Worm (Caenorhabditis elegans): ENCODE data around the gene oac-58.
"Not testable (repeated sequence)": the region's sequence is repeated elsewhere in the genome, so short reads cannot be mapped to it uniquely, and the experiment has no call there.

oac-58 gene

ce11 chrIV:12334142-12334541 is 22.6 kb upstream of the oac-58 start:
- TF ChIP-seq ztf-29 (GFP tag; IDR thresholded peaks at IDR 0.05) = no peak
- no peak for TF ChIP-seq tab-1 (GFP tag; IDR thresholded peaks at IDR 0.05)
- no peak for TF ChIP-seq ref-1 (GFP tag; conservative IDR thresholded peaks at IDR 0.05)
- no peak for TF ChIP-seq klf-2 (GFP tag; conservative IDR thresholded peaks at IDR 0.05)
- no peak for TF ChIP-seq flt-1 (GFP tag; IDR thresholded peaks at IDR 0.05)
- no peak for TF ChIP-seq cog-1 (tag; optimal IDR thresholded peaks at IDR 0.05)
- no peak for TF ChIP-seq T22C8.4 (GFP tag; IDR thresholded peaks at IDR 0.05)
- TF ChIP-seq ztf-23 (GFP tag; IDR thresholded peaks at IDR 0.05) = no peak
- no peak for TF ChIP-seq med-1 (GFP tag; optimal IDR thresholded peaks at IDR 0.05; ENCODE audit: insufficient read depth)

- TF ChIP-seq klf-2 (GFP tag; conservative IDR thresholded peaks at IDR 0.05) = no peak
- TF ChIP-seq ref-1 (GFP tag; conservative IDR thresholded peaks at IDR 0.05) = no peak
- TF ChIP-seq cog-1 (tag; optimal IDR thresholded peaks at IDR 0.05) = no peak
- TF ChIP-seq tab-1 (GFP tag; IDR thresholded peaks at IDR 0.05) = no peak
- no peak for TF ChIP-seq ztf-23 (GFP tag; IDR thresholded peaks at IDR 0.05)
- no peak for TF ChIP-seq T22C8.4 (GFP tag; IDR thresholded peaks at IDR 0.05)
- no peak for TF ChIP-seq flt-1 (GFP tag; IDR thresholded peaks at IDR 0.05)
- no peak for TF ChIP-seq ztf-29 (GFP tag; IDR thresholded peaks at IDR 0.05)
- TF ChIP-seq med-1 (GFP tag; optimal IDR thresholded peaks at IDR 0.05; ENCODE audit: insufficient read depth) = no peak
These were observed 19.4 kb upstream of the oac-58 start, which contains the start of gene ufd-1 for ce11 chrIV:12330840-12331359. Gene ufd-1 (minus strand): TSS chrIV:12330890.

- TF ChIP-seq ztf-29 (GFP tag; IDR thresholded peaks at IDR 0.05); ztf-23 (GFP tag; IDR thresholded peaks at IDR 0.05); cog-1 (tag; optimal IDR thresholded peaks at IDR 0.05): not testable (repeated sequence)
These were observed 15.4 kb upstream of the oac-58 start, which contains the start of gene F19B6.3 for ce11 chrIV:12326932-12327331. Gene F19B6.3 (plus strand): TSS chrIV:12327232.

- TF ChIP-seq ztf-29 (GFP tag; IDR thresholded peaks at IDR 0.05) = no peak
- no peak for TF ChIP-seq cog-1 (tag; optimal IDR thresholded peaks at IDR 0.05)
- no peak for TF ChIP-seq T22C8.4 (GFP tag; IDR thresholded peaks at IDR 0.05)
- no peak for TF ChIP-seq med-1 (GFP tag; optimal IDR thresholded peaks at IDR 0.05; ENCODE audit: insufficient read depth)
- no peak for TF ChIP-seq ref-1 (GFP tag; conservative IDR thresholded peaks at IDR 0.05)
- no peak for TF ChIP-seq ztf-23 (GFP tag; IDR thresholded peaks at IDR 0.05)
- no peak for TF ChIP-seq flt-1 (GFP tag; IDR thresholded peaks at IDR 0.05)
- TF ChIP-seq tab-1 (GFP tag; IDR thresholded peaks at IDR 0.05) = no peak
- TF ChIP-seq klf-2 (GFP tag; conservative IDR thresholded peaks at IDR 0.05) = no peak
These were observed 3.8 kb downstream of the oac-58 start, which contains the start of gene oac-57 for ce11 chrIV:12307720-12308119. Gene oac-57 (minus strand): TSS chrIV:12307820.

- TF ChIP-seq ztf-23 (GFP tag; IDR thresholded peaks at IDR 0.05) = no peak
- TF ChIP-seq klf-2 (GFP tag; conservative IDR thresholded peaks at IDR 0.05) = no peak
- TF ChIP-seq cog-1 (tag; optimal IDR thresholded peaks at IDR 0.05) = no peak
These were observed 5.5 kb downstream of the oac-58 start for ce11 chrIV:12305956-12306355.

- TF ChIP-seq flt-1 (GFP tag; IDR thresholded peaks at IDR 0.05) = no peak
- no peak for TF ChIP-seq ztf-23 (GFP tag; IDR thresholded peaks at IDR 0.05)
- TF ChIP-seq ref-1 (GFP tag; conservative IDR thresholded peaks at IDR 0.05) = no peak
- no peak for TF ChIP-seq ztf-29 (GFP tag; IDR thresholded peaks at IDR 0.05)
- no peak for TF ChIP-seq tab-1 (GFP tag; IDR thresholded peaks at IDR 0.05)
- no peak for TF ChIP-seq klf-2 (GFP tag; conservative IDR thresholded peaks at IDR 0.05)
- no peak for TF ChIP-seq T22C8.4 (GFP tag; IDR thresholded peaks at IDR 0.05)
- TF ChIP-seq cog-1 (tag; optimal IDR thresholded peaks at IDR 0.05) = no peak
- no peak for TF ChIP-seq med-1 (GFP tag; optimal IDR thresholded peaks at IDR 0.05; ENCODE audit: insufficient read depth)
These were observed 6.7 kb downstream of the oac-58 start for ce11 chrIV:12304750-12305149.

ce11 chrIV:12302885-12303284 is 8.6 kb downstream of the oac-58 start:
- TF ChIP-seq tab-1 (GFP tag; IDR thresholded peaks at IDR 0.05) (no peak), cog-1 (tag; optimal IDR thresholded peaks at IDR 0.05) (no peak), T22C8.4 (GFP tag; IDR thresholded peaks at IDR 0.05) (no peak), ztf-23 (GFP tag; IDR thresholded peaks at IDR 0.05) (no peak), klf-2 (GFP tag; conservative IDR thresholded peaks at IDR 0.05) (no peak), med-1 (GFP tag; optimal IDR thresholded peaks at IDR 0.05; ENCODE audit: insufficient read depth) (no peak), ref-1 (GFP tag; conservative IDR thresholded peaks at IDR 0.05) (no peak), flt-1 (GFP tag; IDR thresholded peaks at IDR 0.05) (no peak), ztf-29 (GFP tag; IDR thresholded peaks at IDR 0.05) (no peak)

ce11 chrIV:12301161-12301560 is 10.3 kb downstream of the oac-58 start, which contains the start of gene oac-59:
Gene oac-59 (minus strand): TSS chrIV:12301261.
- no peak for TF ChIP-seq flt-1 (GFP tag; IDR thresholded peaks at IDR 0.05)
- no peak for TF ChIP-seq tab-1 (GFP tag; IDR thresholded peaks at IDR 0.05)
- no peak for TF ChIP-seq T22C8.4 (GFP tag; IDR thresholded peaks at IDR 0.05)
- TF ChIP-seq ref-1 (GFP tag; conservative IDR thresholded peaks at IDR 0.05) = no peak
- TF ChIP-seq med-1 (GFP tag; optimal IDR thresholded peaks at IDR 0.05; ENCODE audit: insufficient read depth) = no peak
- TF ChIP-seq cog-1 (tag; optimal IDR thresholded peaks at IDR 0.05) = no peak
- TF ChIP-seq ztf-29 (GFP tag; IDR thresholded peaks at IDR 0.05) = no peak
- no peak for TF ChIP-seq klf-2 (GFP tag; conservative IDR thresholded peaks at IDR 0.05)
- no peak for TF ChIP-seq ztf-23 (GFP tag; IDR thresholded peaks at IDR 0.05)

ce11 chrIV:12290744-12291143 is 20.8 kb downstream of the oac-58 start, which contains the start of gene C42C1.8:
Gene C42C1.8 (plus strand): TSS chrIV:12291044.
- no peak for TF ChIP-seq klf-2 (GFP tag; conservative IDR thresholded peaks at IDR 0.05)
- no peak for TF ChIP-seq cog-1 (tag; optimal IDR thresholded peaks at IDR 0.05)
- no peak for TF ChIP-seq tab-1 (GFP tag; IDR thresholded peaks at IDR 0.05)

ce11 chrIV:12289149-12289548 is 22.3 kb downstream of the oac-58 start, which contains the start of gene C42C1.9:
Gene C42C1.9 (plus strand): TSS chrIV:12289449.
- TF ChIP-seq ref-1 (GFP tag; conservative IDR thresholded peaks at IDR 0.05) (no peak), med-1 (GFP tag; optimal IDR thresholded peaks at IDR 0.05; ENCODE audit: insufficient read depth) (no peak), cog-1 (tag; optimal IDR thresholded peaks at IDR 0.05) (no peak), ztf-23 (GFP tag; IDR thresholded peaks at IDR 0.05) (no peak), ztf-29 (GFP tag; IDR thresholded peaks at IDR 0.05) (no peak), flt-1 (GFP tag; IDR thresholded peaks at IDR 0.05) (no peak), klf-2 (GFP tag; conservative IDR thresholded peaks at IDR 0.05) (no peak), tab-1 (GFP tag; IDR thresholded peaks at IDR 0.05) (no peak), T22C8.4 (GFP tag; IDR thresholded peaks at IDR 0.05) (no peak)

Data from whole organism, midembryonic.